Fruit fly (Drosophila melanogaster) S2 (cell line): ENCODE measurements around the gene CG14195.

Experiments used
- CG8478 ChIP-seq: fragments of >200 bp; optimal IDR thresholded peaks from 2 replicates; lab custom pipeline; 2018
- CTCF ChIP-seq, 2 experiments: fragments of >200 bp; optimal IDR thresholded peaks; 2 replicates each; lab custom pipeline; 2018

dm6 chrX:19201630-19202029 lies 10.3 kb downstream of the CG14195 start, which contains the start of gene CG7990:
- no peak for TF ChIP-seq CG8478
- no peak for TF ChIP-seq CTCF (optimal IDR thresholded peaks at IDR 0.05; lab: Kevin White, UChicago)
